Worm (Caenorhabditis elegans): Measurements from ENCODE around the gene T13F3.6.

ce11 chrV:16299834-16300233 lies 28.8 kb upstream of the T13F3.6 start:
- TF ChIP-seq aly-1 (tag; optimal IDR thresholded peaks at IDR 0.05) (no peak), hnd-1 (tag; optimal IDR thresholded peaks at IDR 0.05) (no peak), ama-1 (optimal IDR thresholded peaks at IDR 0.05) (no peak), ceh-36 (tag; optimal IDR thresholded peaks at IDR 0.05) (no peak), tbx-11 (GFP tag; IDR thresholded peaks at IDR 0.05) (no peak), B0310.2 (tag; optimal IDR thresholded peaks at IDR 0.05) (no peak), tra-4 (tag; optimal IDR thresholded peaks at IDR 0.05) (no peak), hmg-4 (GFP tag; optimal IDR thresholded peaks at IDR 0.05) (no peak), hmbx-1 (tag; optimal IDR thresholded peaks at IDR 0.05) (no peak), F13C5.2 (tag; optimal IDR thresholded peaks at IDR 0.05) (no peak), flt-1 (GFP tag; IDR thresholded peaks at IDR 0.05) (no peak)

Measured in whole organism, early embryonic.